Fruit fly (Drosophila melanogaster) Kc167 (cell line): ENCODE results near the gene PolrMT.

Source experiments
- Myc ChIP-seq: fragments of >200 bp; optimal IDR thresholded peaks from 2 replicates; lab custom pipeline; 2017; ENCODE audit warnings: missing external identifiers
- Sin3A ChIP-seq: fragments of >200 bp; optimal IDR thresholded peaks from 2 replicates; lab custom pipeline; 2018; ENCODE audit warnings: missing external identifiers
- h ChIP-seq: fragments of >200 bp; optimal IDR thresholded peaks from 3 replicates; lab custom pipeline; 2018; ENCODE audit warnings: missing external identifiers
- insv ChIP-seq: fragments of >200 bp; optimal IDR thresholded peaks from 3 replicates; lab custom pipeline; 2018; ENCODE audit warnings: missing external identifiers
- psq ChIP-seq: fragments of >200 bp; optimal IDR thresholded peaks from 2 replicates; lab custom pipeline; 2017; ENCODE audit warnings: missing external identifiers
- ttk ChIP-seq: sonication (Bioruptor generic); optimal IDR thresholded peaks from 2 replicates; lab custom pipeline; 2017; ENCODE audit warnings: missing external identifiers

- TF ChIP-seq psq (lab: Kevin White, UChicago) (no peak), Sin3A (lab: Kevin White, UChicago) (no peak), ttk (lab: Kevin White, UChicago) (no peak), insv (lab: Kevin White, UChicago) (no peak), Myc (lab: Kevin White, UChicago) (no peak), h (lab: Kevin White, UChicago) (no peak)
Measured at dm6 chr2L:1142730-1143281, 34.6 kb upstream of the PolrMT start, which contains the start of gene MFS3.
